Worm (Caenorhabditis elegans) whole organism, L4/young adult: ENCODE data around the gene srw-136.

Experiments
- W03F9.2 ChIP-seq: fragments of 150-350 bp; optimal IDR thresholded peaks from 2 replicates; lab custom pipeline; 2014; ENCODE audit warnings: missing biosample characterization, missing genetic modification characterization
- dao-5 ChIP-seq: sonication (generic microtip); optimal IDR thresholded peaks from 2 replicates; lab custom pipeline; 2016; ENCODE audit warnings: missing genotype, missing genetic modification characterization, moderate library complexity, missing compliant biosample characterization
- him-1 ChIP-seq: sonication (generic microtip); optimal IDR thresholded peaks from 2 replicates; lab custom pipeline; 2016; ENCODE audit warnings: missing genotype, missing genetic modification reagents, missing genetic modification characterization, missing compliant biosample characterization

DNA sequence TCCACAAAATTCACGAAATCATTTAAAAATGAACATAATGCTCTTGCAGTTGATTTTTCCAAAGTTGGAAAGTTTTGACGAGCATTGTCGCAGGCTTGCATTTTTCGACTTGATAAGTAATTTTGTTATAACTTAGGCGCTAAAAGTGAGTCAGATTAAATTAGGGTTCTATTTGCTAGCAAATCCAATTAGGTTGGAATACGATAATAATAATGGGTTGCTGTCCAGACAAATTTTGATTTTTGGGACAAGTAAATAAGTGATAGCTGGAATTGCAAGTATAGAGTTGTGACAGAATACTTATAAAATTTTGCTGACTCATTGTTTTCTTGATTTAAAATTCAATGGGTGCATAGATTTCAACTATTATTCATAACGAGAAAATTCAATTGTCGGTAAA lies 4.4 kb downstream of the srw-136 start, which contains the start of gene srw-112:
- TF ChIP-seq him-1 (tag; lab: Kevin White, UChicago): no peak
- TF ChIP-seq W03F9.2: no peak
- TF ChIP-seq dao-5: no peak
